Worm (Caenorhabditis elegans) whole organism, L2 larva: ENCODE data around the gene T03E6.9.

Experiments used
- C34F6.9 ChIP-seq: fragments of 150-350 bp; optimal IDR thresholded peaks from 2 replicates; lab custom pipeline; 2014; ENCODE audit warnings: missing biosample characterization, missing genetic modification characterization
- R02D3.7 ChIP-seq: fragments of 150-350 bp; optimal IDR thresholded peaks from 2 replicates; lab custom pipeline; 2014; ENCODE audit warnings: missing biosample characterization, missing genetic modification characterization
- ama-1 ChIP-seq: fragments of 150-350 bp; optimal IDR thresholded peaks from 2 replicates; lab custom pipeline; 2018; ENCODE audit warnings: inconsistent platforms
- fos-1 ChIP-seq: fragments of 150-350 bp; optimal IDR thresholded peaks from 2 replicates; lab custom pipeline; 2014; ENCODE audit warnings: missing biosample characterization, missing genetic modification characterization
- lin-13 ChIP-seq: fragments of 150-350 bp; optimal IDR thresholded peaks from 2 replicates; lab custom pipeline; 2014; ENCODE audit warnings: missing biosample characterization, missing genetic modification reagents, missing genetic modification characterization
- mbf-1 ChIP-seq: sonication (generic microtip); optimal IDR thresholded peaks from 2 replicates; lab custom pipeline; 2017; ENCODE audit warnings: missing biosample characterization, missing genetic modification characterization
- nhr-11 ChIP-seq: fragments of 150-350 bp; optimal IDR thresholded peaks from 2 replicates; lab custom pipeline; 2014; ENCODE audit warnings: missing biosample characterization, missing genetic modification characterization
- nhr-25 ChIP-seq: fragments of 150-350 bp; sonication (generic microtip); optimal IDR thresholded peaks from 3 replicates; lab custom pipeline; 2014; ENCODE audit warnings: missing biosample characterization, missing genetic modification characterization
- unc-62 ChIP-seq: fragments of 150-350 bp; optimal IDR thresholded peaks from 2 replicates; lab custom pipeline; 2014; ENCODE audit warnings: missing biosample characterization, missing genetic modification reagents, missing genetic modification characterization

- TF ChIP-seq mbf-1 (tag; lab: Kevin White, UChicago) (no peak), nhr-11 (tag; lab: Kevin White, UChicago) (no peak), unc-62 (GFP tag; lab: Kevin White, UChicago) (no peak), lin-13 (GFP tag; lab: Kevin White, UChicago) (no peak), fos-1 (tag; lab: Kevin White, UChicago) (no peak), nhr-25 (tag; lab: Kevin White, UChicago) (no peak), R02D3.7 (no peak), ama-1 (lab: Kevin White, UChicago) (no peak), C34F6.9 (tag; lab: Kevin White, UChicago) (no peak)
Observed at ce11 chrV:16575900-16576299, 24.6 kb downstream of the T03E6.9 start, which contains the start of gene str-151.
